Worm (Caenorhabditis elegans): ENCODE data around the gene nhr-92.

Gene nhr-92

DNA sequence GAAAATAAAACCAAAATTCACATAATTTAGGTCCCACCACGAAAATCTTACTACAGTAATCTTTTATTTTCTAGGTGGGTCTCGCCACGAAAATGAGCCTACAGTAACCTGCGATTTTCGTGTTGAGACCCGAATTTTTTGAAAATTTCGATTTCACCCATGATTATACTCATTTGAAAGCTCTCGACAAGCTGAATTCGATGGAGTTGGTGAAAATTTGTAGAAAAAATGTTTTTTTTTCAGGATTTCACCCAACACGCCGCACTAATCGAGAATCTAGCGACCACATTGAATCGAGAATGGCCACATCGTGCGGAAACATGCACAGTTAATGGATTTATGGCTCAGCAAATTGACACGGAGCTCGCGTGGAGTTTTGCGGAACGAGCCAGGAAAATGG lies 43.0 kb downstream of the nhr-92 start:
- TF ChIP-seq ama-1 (optimal IDR thresholded peaks at IDR 0.05) = no peak
- no peak for TF ChIP-seq ama-1 (GFP tag; optimal IDR thresholded peaks at IDR 0.05)
- no peak for TF ChIP-seq F49E8.2 (tag; optimal IDR thresholded peaks at IDR 0.05; ENCODE audit: insufficient read depth)
- no peak for TF ChIP-seq Y67H2A.10 (GFP tag; conservative IDR thresholded peaks at IDR 0.05)
- TF ChIP-seq ceh-91 (GFP tag; IDR thresholded peaks at IDR 0.05) = no peak

DNA sequence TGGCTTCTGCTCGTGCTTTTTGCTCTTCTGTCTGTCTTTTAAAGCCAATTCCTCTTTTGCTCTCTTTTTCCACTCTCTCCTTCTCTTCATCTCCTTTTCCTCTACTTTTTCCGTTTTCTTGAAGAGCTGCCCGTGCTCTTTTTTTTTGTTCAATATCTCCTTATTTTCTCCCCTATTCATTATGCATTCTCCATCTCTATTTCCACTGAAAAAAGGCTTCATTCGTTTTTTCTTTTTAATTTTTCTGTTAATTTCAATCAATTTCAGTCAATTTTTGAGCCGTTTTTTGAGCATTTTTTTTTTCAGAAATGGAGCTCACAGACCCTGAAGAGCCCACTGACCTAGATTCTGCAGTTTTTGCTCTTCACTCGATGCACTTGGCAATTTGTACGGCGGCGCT lies 52.5 kb downstream of the nhr-92 start, which contains the start of gene Y41D4B.1:
Gene Y41D4B.1 (plus strand): TSS at position 301 of the 400 bp plus-strand sequence.
- no peak for TF ChIP-seq T07F8.4 (tag; optimal IDR thresholded peaks at IDR 0.05)
- TF ChIP-seq gei-17 (GFP tag; optimal IDR thresholded peaks at IDR 0.05) = no peak
- TF ChIP-seq Y95B8A.8 (GFP tag; IDR thresholded peaks at IDR 0.05) = no peak
- TF ChIP-seq lin-26 (GFP tag; IDR thresholded peaks at IDR 0.05) = no peak
- TF ChIP-seq snpc-3.4 (tag; optimal IDR thresholded peaks at IDR 0.05) = no peak
- no peak for TF ChIP-seq madf-6 (GFP tag; IDR thresholded peaks at IDR 0.05)
- no peak for TF ChIP-seq sdz-38 (tag; optimal IDR thresholded peaks at IDR 0.05)
- TF ChIP-seq pha-4 (tag; optimal IDR thresholded peaks at IDR 0.05) = no peak
- TF ChIP-seq unc-130 (GFP tag; optimal IDR thresholded peaks at IDR 0.05) = no peak
- no peak for TF ChIP-seq nfya-2 (GFP tag; IDR thresholded peaks at IDR 0.05)
- TF ChIP-seq hmg-1.2 (GFP tag; IDR thresholded peaks at IDR 0.05) = no peak
- TF ChIP-seq aptf-3 (GFP tag; IDR thresholded peaks at IDR 0.05) = no peak
- no peak for TF ChIP-seq nhr-179 (tag; optimal IDR thresholded peaks at IDR 0.05)
- no peak for TF ChIP-seq B0035.1 (tag; optimal IDR thresholded peaks at IDR 0.05)
- no peak for TF ChIP-seq C06A6.2 (GFP tag; conservative IDR thresholded peaks at IDR 0.05)
- no peak for TF ChIP-seq T26A5.8 (tag; optimal IDR thresholded peaks at IDR 0.05)

Measured in whole organism, young adult.